Worm (Caenorhabditis elegans) whole organism, L2 larva: ENCODE results near the gene F46F5.1.

ENCODE experiments used
- blmp-1 ChIP-seq: sonication (generic microtip); optimal IDR thresholded peaks from 2 replicates; lab custom pipeline; 2017; ENCODE audit warnings: missing genetic modification characterization, mild to moderate bottlenecking, missing compliant biosample characterization, antibody characterized with exemption, moderate library complexity; ENCODE audit not compliant: insufficient read depth
- gmeb-1 ChIP-seq: fragments of 150-350 bp; optimal IDR thresholded peaks from 2 replicates; lab custom pipeline; 2014; ENCODE audit warnings: missing biosample characterization, missing genetic modification characterization
- nhr-21 ChIP-seq: fragments of 150-350 bp; optimal IDR thresholded peaks from 2 replicates; lab custom pipeline; 2014; ENCODE audit warnings: missing biosample characterization, missing genetic modification characterization
- nhr-6 ChIP-seq: fragments of 150-350 bp; optimal IDR thresholded peaks from 2 replicates; lab custom pipeline; 2014; ENCODE audit warnings: missing biosample characterization, missing genetic modification characterization

DNA sequence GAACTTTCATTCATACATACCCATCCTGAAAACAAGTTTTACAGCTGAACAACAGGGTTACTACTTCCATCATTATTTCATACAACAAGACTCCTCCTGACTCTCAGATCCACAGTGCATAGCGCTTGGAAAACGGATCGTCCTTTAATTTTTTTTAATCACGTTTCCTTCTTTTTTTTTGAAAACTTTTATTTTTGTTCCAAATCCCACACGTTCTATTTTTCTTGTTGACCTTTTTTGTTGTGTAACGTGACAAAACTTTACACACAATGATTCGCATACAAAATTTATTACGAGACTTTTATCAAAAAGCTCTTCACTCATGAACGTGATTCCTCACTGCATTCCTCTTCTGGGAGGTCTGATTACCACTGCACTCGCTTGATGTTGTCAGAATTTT lies 48.4 kb upstream of the F46F5.1 start, which contains the start of gene clc-33:
- no peak for TF ChIP-seq blmp-1
- no peak for TF ChIP-seq nhr-21 (tag; lab: Kevin White, UChicago)
- no peak for TF ChIP-seq nhr-6 (tag; lab: Kevin White, UChicago)
- TF ChIP-seq gmeb-1 (tag; lab: Kevin White, UChicago), result no peak
